Fruit fly (Drosophila melanogaster): ENCODE data around the gene Arp2.

dm6 chrX:16552968-16553417, 775 bp downstream of the Arp2 start:
- TF ChIP-seq CG32264 (GFP tag; optimal IDR thresholded peaks at IDR 0.05) = no peak
- no peak for TF ChIP-seq HLH106 (tag; optimal IDR thresholded peaks at IDR 0.05)
- TF ChIP-seq Hr78 (GFP tag; optimal IDR thresholded peaks at IDR 0.05) = no peak
